Worm (Caenorhabditis elegans) whole organism, L3 larva: Measurements from ENCODE around the gene H25P19.1.

ENCODE experiments used
- R02D3.7 ChIP-seq: fragments of 150-350 bp; optimal IDR thresholded peaks from 2 replicates; lab custom pipeline; 2014; ENCODE audit warnings: missing biosample characterization, missing genetic modification characterization
- ZK546.5 ChIP-seq: sonication (generic microtip); optimal IDR thresholded peaks from 2 replicates; lab custom pipeline; 2017; ENCODE audit warnings: missing biosample characterization, missing genetic modification characterization
- aly-2 ChIP-seq: fragments of 150-350 bp; optimal IDR thresholded peaks from 2 replicates; lab custom pipeline; 2014; ENCODE audit warnings: missing biosample characterization, missing genetic modification characterization
- ama-1 ChIP-seq: fragments of 150-350 bp; optimal IDR thresholded peaks from 2 replicates; lab custom pipeline; 2018
- ceh-16 ChIP-seq: sonication (generic microtip); optimal IDR thresholded peaks from 2 replicates; lab custom pipeline; 2017; ENCODE audit warnings: missing biosample characterization, missing genetic modification characterization
- ceh-28 ChIP-seq: fragments of 150-350 bp; optimal IDR thresholded peaks from 2 replicates; lab custom pipeline; 2014; ENCODE audit warnings: missing biosample characterization, missing genetic modification reagents, missing genetic modification characterization
- ceh-9 ChIP-seq: sonication (generic microtip); optimal IDR thresholded peaks from 2 replicates; lab custom pipeline; 2018; ENCODE audit warnings: missing biosample characterization, missing genetic modification characterization
- daf-12 ChIP-seq: fragments of 150-350 bp; optimal IDR thresholded peaks from 2 replicates; lab custom pipeline; 2014; ENCODE audit warnings: missing biosample characterization, missing genetic modification reagents, missing genetic modification characterization
- egl-5 ChIP-seq: fragments of 150-350 bp; optimal IDR thresholded peaks from 2 replicates; lab custom pipeline; 2017; ENCODE audit warnings: missing biosample characterization, missing genetic modification reagents, missing genetic modification characterization, inconsistent platforms
- elt-1 ChIP-seq: fragments of 150-350 bp; optimal IDR thresholded peaks from 2 replicates; lab custom pipeline; 2014; ENCODE audit warnings: missing biosample characterization, missing genetic modification characterization
- elt-2 ChIP-seq: sonication (generic microtip); optimal IDR thresholded peaks from 2 replicates; lab custom pipeline; 2016; ENCODE audit warnings: missing genetic modification reagents, mild to moderate bottlenecking, missing genetic modification characterization, missing compliant biosample characterization
- elt-3 ChIP-seq, 3 experiments: fragments of 150-350 bp in 1 of 3; sonication (generic microtip) in 2 of 3; optimal IDR thresholded peaks; 2 replicates in 2 of 3; 4 replicates in 1 of 3; lab custom pipeline; 2014 to 2017; ENCODE audit warnings: missing biosample characterization in 3 of 3, missing genetic modification characterization in 3 of 3
- eor-1 ChIP-seq, 2 experiments: fragments of 150-350 bp; optimal IDR thresholded peaks; 2 replicates each; lab custom pipeline; 2014 to 2018; ENCODE audit warnings: missing biosample characterization in 2 of 2, missing genetic modification characterization in 2 of 2
- fkh-10 ChIP-seq: sonication (generic microtip); optimal IDR thresholded peaks from 2 replicates; lab custom pipeline; 2017; ENCODE audit warnings: missing biosample characterization, missing genetic modification reagents, missing genetic modification characterization
- fkh-2 ChIP-seq: fragments of 150-350 bp; optimal IDR thresholded peaks from 2 replicates; lab custom pipeline; 2014; ENCODE audit warnings: missing biosample characterization, missing genetic modification reagents, missing genetic modification characterization
- fos-1 ChIP-seq: fragments of 150-350 bp; optimal IDR thresholded peaks from 2 replicates; lab custom pipeline; 2014; ENCODE audit warnings: missing biosample characterization, missing genetic modification characterization
- hmg-11 ChIP-seq: sonication (generic microtip); optimal IDR thresholded peaks from 2 replicates; lab custom pipeline; 2016; ENCODE audit warnings: missing genetic modification characterization, missing compliant biosample characterization
- jun-1 ChIP-seq: fragments of 150-350 bp; optimal IDR thresholded peaks from 2 replicates; lab custom pipeline; 2014; ENCODE audit warnings: missing biosample characterization, missing genetic modification reagents, missing genetic modification characterization
- mdl-1 ChIP-seq: fragments of 150-350 bp; optimal IDR thresholded peaks from 2 replicates; lab custom pipeline; 2014; ENCODE audit warnings: missing biosample characterization, missing genetic modification characterization
- mml-1 ChIP-seq: fragments of 150-350 bp; sonication (generic microtip); optimal IDR thresholded peaks from 3 replicates; lab custom pipeline; 2014; ENCODE audit warnings: missing biosample characterization, missing genetic modification characterization
- nfya-1 ChIP-seq: sonication (generic microtip); optimal IDR thresholded peaks from 2 replicates; lab custom pipeline; 2017; ENCODE audit warnings: missing genetic modification characterization, mild to moderate bottlenecking, missing compliant biosample characterization, antibody characterized with exemption, moderate library complexity; ENCODE audit not compliant: insufficient read depth
- nhr-11 ChIP-seq: fragments of 150-350 bp; optimal IDR thresholded peaks from 2 replicates; lab custom pipeline; 2014; ENCODE audit warnings: missing biosample characterization, missing genetic modification characterization
- nhr-12 ChIP-seq: fragments of 150-350 bp; optimal IDR thresholded peaks from 2 replicates; lab custom pipeline; 2014; ENCODE audit warnings: missing biosample characterization, missing genetic modification characterization
- nhr-23 ChIP-seq: fragments of 150-350 bp; optimal IDR thresholded peaks from 2 replicates; lab custom pipeline; 2014; ENCODE audit warnings: missing biosample characterization, missing genetic modification reagents, missing genetic modification characterization
- nhr-237 ChIP-seq: fragments of 150-350 bp; optimal IDR thresholded peaks from 2 replicates; lab custom pipeline; 2014; ENCODE audit warnings: missing biosample characterization, missing genetic modification characterization
- nhr-43 ChIP-seq: sonication (generic microtip); optimal IDR thresholded peaks from 2 replicates; lab custom pipeline; 2016; ENCODE audit warnings: mild to moderate bottlenecking, missing genetic modification characterization, missing compliant biosample characterization; ENCODE audit not compliant: poor library complexity, severe bottlenecking
- nhr-67 ChIP-seq: fragments of 150-350 bp; optimal IDR thresholded peaks from 2 replicates; lab custom pipeline; 2014; ENCODE audit warnings: missing biosample characterization, missing genetic modification characterization
- nhr-77 ChIP-seq: fragments of 150-350 bp; optimal IDR thresholded peaks from 2 replicates; lab custom pipeline; 2014; ENCODE audit warnings: missing biosample characterization, missing genetic modification characterization
- pha-4 ChIP-seq: fragments of 150-350 bp; optimal IDR thresholded peaks from 2 replicates; lab custom pipeline; 2014; ENCODE audit warnings: missing biosample characterization, missing genetic modification reagents, missing genetic modification characterization
- pqm-1 ChIP-seq: fragments of 150-350 bp; optimal IDR thresholded peaks from 2 replicates; lab custom pipeline; 2017; ENCODE audit warnings: missing biosample characterization, missing genetic modification characterization, inconsistent platforms
- sea-2 ChIP-seq: fragments of 150-350 bp; sonication (generic microtip); optimal IDR thresholded peaks from 4 replicates; lab custom pipeline; 2014; ENCODE audit warnings: missing biosample characterization, missing genetic modification reagents, missing genetic modification characterization
- snpc-4 ChIP-seq: fragments of 150-350 bp; optimal IDR thresholded peaks from 2 replicates; lab custom pipeline; 2014; ENCODE audit warnings: missing biosample characterization, missing genetic modification characterization
- tbx-2 ChIP-seq: sonication (generic microtip); optimal IDR thresholded peaks from 2 replicates; lab custom pipeline; 2016; ENCODE audit warnings: mild to moderate bottlenecking, missing genetic modification characterization, missing compliant biosample characterization
- unc-39 ChIP-seq: sonication (generic microtip); optimal IDR thresholded peaks from 4 replicates; lab custom pipeline; 2017; ENCODE audit warnings: missing biosample characterization, missing genetic modification characterization
- unc-62 ChIP-seq: fragments of 150-350 bp; sonication (generic microtip); optimal IDR thresholded peaks from 4 replicates; lab custom pipeline; 2014; ENCODE audit warnings: missing biosample characterization, missing genetic modification reagents, missing genetic modification characterization
- ztf-4 ChIP-seq: fragments of 150-350 bp; optimal IDR thresholded peaks from 2 replicates; lab custom pipeline; 2014; ENCODE audit warnings: missing biosample characterization, missing genetic modification characterization

The H25P19.1 gene

ce11 chrV:652940-653339 is 34.5 kb upstream of the H25P19.1 start, which contains the start of gene srj-5:
Gene srj-5 (minus strand): TSS chrV:653040.
- TF ChIP-seq nfya-1 (tag; lab: Kevin White, UChicago): no peak
- TF ChIP-seq tbx-2 (tag; lab: Kevin White, UChicago): no peak
- TF ChIP-seq fkh-10 (GFP tag; lab: Kevin White, UChicago): no peak
- TF ChIP-seq mdl-1 (tag; lab: Kevin White, UChicago): no peak
- no peak for TF ChIP-seq R02D3.7
- TF ChIP-seq, all 47 proteins: peak for 0

DNA sequence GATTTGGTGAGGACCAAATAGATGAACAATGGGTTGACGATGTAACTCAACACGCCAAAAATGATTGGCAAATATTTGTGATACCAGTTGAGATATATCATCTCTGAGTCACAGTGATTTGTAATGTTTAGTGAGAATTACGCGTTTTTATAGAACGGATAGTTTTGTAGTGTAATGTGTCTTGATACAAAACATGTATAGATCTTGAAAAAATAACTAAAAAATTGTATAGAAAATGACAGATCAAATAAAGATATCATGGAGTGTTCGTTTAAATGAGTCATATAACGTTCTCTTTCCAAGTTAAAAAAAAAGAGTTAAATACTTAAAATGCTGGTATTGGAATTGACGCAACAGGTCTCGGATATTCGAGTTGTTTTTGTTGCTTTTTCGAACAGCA is 33.1 kb upstream of the H25P19.1 start, which contains the start of gene srj-6:
srj-6 (minus strand) TSS at position 101 of the 400 bp plus-strand sequence.
- TF ChIP-seq nhr-12 (tag; lab: Kevin White, UChicago): no peak
- no peak for TF ChIP-seq nhr-237 (tag; lab: Kevin White, UChicago)
- no peak for TF ChIP-seq ceh-28
- no peak for TF ChIP-seq daf-12 (tag; lab: Kevin White, UChicago)

DNA sequence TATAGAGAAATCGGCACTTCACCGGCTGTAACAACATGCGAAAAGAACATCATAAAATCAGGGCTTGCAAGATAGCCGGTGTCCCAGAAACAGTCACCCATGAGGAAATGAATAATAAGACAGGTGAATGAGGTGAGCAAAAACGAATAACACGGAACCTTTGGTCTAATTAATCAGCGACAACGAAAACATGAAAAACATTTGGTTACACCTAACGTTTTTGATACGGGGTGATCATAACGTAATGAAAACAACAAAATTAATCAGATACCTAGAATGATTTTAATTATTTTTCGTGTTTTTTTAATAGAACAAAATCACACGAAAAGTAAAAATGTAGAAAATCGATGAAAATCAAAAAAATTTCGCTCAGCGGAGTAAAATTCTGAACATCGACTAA is 31.7 kb upstream of the H25P19.1 start, which contains the start of gene srh-245:
srh-245 (minus strand) TSS at position 101 of the 400 bp plus-strand sequence.
- TF ChIP-seq hmg-11 (tag; lab: Kevin White, UChicago): no peak
- no peak for TF ChIP-seq fkh-2 (tag; lab: Kevin White, UChicago)
- no peak for TF ChIP-seq sea-2 (GFP tag; lab: Kevin White, UChicago)
- no peak for TF ChIP-seq unc-62 (GFP tag; lab: Kevin White, UChicago)
- no peak for TF ChIP-seq nhr-12 (tag; lab: Kevin White, UChicago)
- no peak for TF ChIP-seq ZK546.5 (tag; lab: Kevin White, UChicago)
- TF ChIP-seq nhr-237 (tag; lab: Kevin White, UChicago): no peak
- TF ChIP-seq eor-1 (tag; optimal IDR thresholded peaks at IDR 0.05; lab: Kevin White, UChicago): no peak
- no peak for TF ChIP-seq pha-4 (tag; lab: Kevin White, UChicago)

ce11 chrV:657678-658077 is 29.8 kb upstream of the H25P19.1 start, which contains the start of gene srh-246:
Gene srh-246 (minus strand): TSS chrV:657778.
- TF ChIP-seq mml-1 (tag; lab: Kevin White, UChicago): no peak
- TF ChIP-seq nhr-12 (tag; lab: Kevin White, UChicago): no peak
- TF ChIP-seq hmg-11 (tag; lab: Kevin White, UChicago): no peak
- TF ChIP-seq aly-2: no peak
- TF ChIP-seq ceh-16: no peak

DNA sequence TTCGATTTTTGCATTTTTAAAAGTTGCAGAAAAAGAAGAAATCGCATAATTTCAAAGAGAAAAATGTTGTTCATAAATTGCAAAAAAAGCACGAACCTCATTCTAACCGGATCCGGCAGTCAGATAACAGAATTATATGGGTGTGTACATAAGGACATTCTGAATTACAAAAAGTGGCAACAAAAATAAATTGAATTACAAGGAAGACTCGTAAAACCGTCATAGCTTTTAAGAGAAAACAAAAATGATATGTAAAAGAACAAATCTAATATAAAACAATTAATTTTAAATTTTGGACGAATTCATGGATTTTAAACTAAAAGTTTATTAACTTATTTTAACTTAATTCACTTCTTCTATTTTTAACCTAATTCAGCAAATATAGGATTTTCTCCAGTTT is 27.3 kb upstream of the H25P19.1 start, which contains the start of gene F31F4.17:
F31F4.17 (minus strand) TSS at position 101 of the 400 bp plus-strand sequence.
- TF ChIP-seq nhr-77 (tag; lab: Kevin White, UChicago): no peak
- TF ChIP-seq aly-2: no peak
- no peak for TF ChIP-seq nhr-43 (tag; lab: Kevin White, UChicago)
- no peak for TF ChIP-seq tbx-2 (tag; lab: Kevin White, UChicago)
- TF ChIP-seq ceh-9 (tag; lab: Kevin White, UChicago): no peak
- TF ChIP-seq elt-2 (tag; lab: Kevin White, UChicago): no peak
- TF ChIP-seq snpc-4 (tag; lab: Kevin White, UChicago): no peak
- TF ChIP-seq egl-5 (tag; lab: Kevin White, UChicago): no peak
- no peak for TF ChIP-seq nhr-237 (tag; lab: Kevin White, UChicago)
- no peak for TF ChIP-seq fos-1
- no peak for TF ChIP-seq nhr-11
- no peak for TF ChIP-seq fkh-10 (GFP tag; lab: Kevin White, UChicago)
- TF ChIP-seq nhr-67 (tag; lab: Kevin White, UChicago): no peak
- no peak for TF ChIP-seq fkh-2 (tag; lab: Kevin White, UChicago)
- TF ChIP-seq pqm-1 (tag; lab: Kevin White, UChicago): no peak
- TF ChIP-seq ztf-4 (tag; lab: Kevin White, UChicago): no peak
- no peak for TF ChIP-seq jun-1 (tag; lab: Kevin White, UChicago)
- no peak for TF ChIP-seq ZK546.5 (tag; lab: Kevin White, UChicago)

DNA sequence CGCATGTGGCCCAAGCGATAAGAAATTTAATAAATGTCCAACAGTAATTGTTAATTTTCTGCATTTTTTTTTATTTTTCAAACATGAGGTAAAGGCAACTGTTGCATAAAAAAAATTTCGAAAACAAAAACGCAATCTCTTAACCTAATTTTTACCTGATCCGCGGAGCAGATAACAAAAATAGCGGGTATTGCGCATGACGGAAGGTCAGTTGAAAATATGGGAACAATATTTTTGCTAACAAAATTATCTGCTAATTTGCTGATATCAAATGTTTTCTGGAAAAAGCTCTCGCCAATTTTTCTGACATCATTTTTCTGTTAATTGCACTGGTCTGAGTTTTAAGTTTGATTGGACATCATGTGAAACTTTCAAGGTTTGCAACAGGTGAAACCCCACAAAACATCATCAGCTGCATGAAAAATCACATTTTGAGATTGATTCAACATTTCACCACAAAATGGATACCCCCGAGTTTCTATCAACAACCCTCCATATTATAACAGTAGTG is 23.1 kb upstream of the H25P19.1 start, which contains the start of the genes F31F4.11 and srh-266:
F31F4.11 (minus strand) TSS at position 101 of the 511 bp plus-strand sequence.
srh-266 (plus strand) TSS at position 461 of the 511 bp plus-strand sequence.
- TF ChIP-seq tbx-2 (tag; lab: Kevin White, UChicago) (no peak), elt-3 (tag; optimal IDR thresholded peaks at IDR 0.05; lab: Kevin White, UChicago) (no peak), nhr-11 (no peak), nhr-237 (tag; lab: Kevin White, UChicago) (no peak), nfya-1 (tag; lab: Kevin White, UChicago) (no peak), elt-1 (tag; lab: Kevin White, UChicago) (no peak), ama-1 (lab: Kevin White, UChicago) (no peak), ztf-4 (tag; lab: Kevin White, UChicago) (no peak), fos-1 (no peak), mml-1 (tag; lab: Kevin White, UChicago) (no peak), egl-5 (tag; lab: Kevin White, UChicago) (no peak), nhr-67 (tag; lab: Kevin White, UChicago) (no peak), nhr-12 (tag; lab: Kevin White, UChicago) (no peak), unc-39 (tag; lab: Kevin White, UChicago) (no peak), nhr-23 (no peak)
- TF ChIP-seq, all 47 proteins: peak for 0
